Worm (Caenorhabditis elegans) whole organism, L1 larva: ENCODE results near the gene srsx-33.

Experiments used
- C04F5.9 ChIP-seq: sonication (generic microtip); optimal IDR thresholded peaks from 2 replicates; lab custom pipeline; 2016; ENCODE audit warnings: missing genetic modification characterization, missing compliant biosample characterization
- F16B12.6 ChIP-seq: fragments of 150-350 bp; optimal IDR thresholded peaks from 2 replicates; lab custom pipeline; 2014; ENCODE audit warnings: missing biosample characterization, missing genetic modification characterization
- Y116A8C.19 ChIP-seq: sonication (generic microtip); optimal IDR thresholded peaks from 2 replicates; lab custom pipeline; 2016; ENCODE audit warnings: missing compliant biosample characterization, missing genetic modification characterization, borderline replicate concordance
- alr-1 ChIP-seq: fragments of 200-800 bp; sonication (Bioruptor generic); optimal IDR thresholded peaks from 2 replicates; lab custom pipeline; 2018; ENCODE audit warnings: borderline replicate concordance, mild to moderate bottlenecking, missing genetic modification characterization, missing compliant biosample characterization
- aly-2 ChIP-seq: fragments of 150-350 bp; optimal IDR thresholded peaks from 2 replicates; lab custom pipeline; 2014; ENCODE audit warnings: missing biosample characterization, missing genetic modification characterization
- ama-1 ChIP-seq: fragments of 150-350 bp; optimal IDR thresholded peaks from 2 replicates; lab custom pipeline; 2014
- blmp-1 ChIP-seq: fragments of 150-350 bp; optimal IDR thresholded peaks from 2 replicates; lab custom pipeline; 2014; ENCODE audit warnings: missing biosample characterization, missing genetic modification characterization
- ceh-8 ChIP-seq: fragments of 200-800 bp; sonication (Bioruptor generic); optimal IDR thresholded peaks from 2 replicates; lab custom pipeline; 2018; ENCODE audit warnings: mild to moderate bottlenecking, missing genetic modification characterization, moderate library complexity, missing compliant biosample characterization
- ceh-88 ChIP-seq: fragments of 200-800 bp; sonication (Bioruptor generic); IDR thresholded peaks from 2 replicates; pipeline ENCODE4 v1.3.6; 2022; ENCODE audit warnings: missing genetic modification characterization, missing compliant biosample characterization
- ces-1 ChIP-seq: fragments of 150-350 bp; optimal IDR thresholded peaks from 2 replicates; lab custom pipeline; 2014; ENCODE audit warnings: missing biosample characterization, missing genetic modification reagents, missing genetic modification characterization
- dpl-1 ChIP-seq, 3 experiments: fragments of 150-350 bp in 2 of 3; sonication (generic microtip) in 1 of 3; optimal IDR thresholded peaks; 2 replicates each; lab custom pipeline; 2014 to 2017; ENCODE audit warnings: missing biosample characterization in 3 of 3, missing genetic modification characterization in 3 of 3, missing genetic modification reagents in 3 of 3
- efl-1 ChIP-seq, 4 experiments: fragments of 150-350 bp; optimal IDR thresholded peaks in 3 of 4; peaks in 1 of 4; 1 replicate in 1 of 4; 2 replicates in 3 of 4; lab custom pipeline; 2014; ENCODE audit warnings: missing biosample characterization in 2 of 4, missing genetic modification characterization in 2 of 4, missing genetic modification reagents in 2 of 4
- egl-13 ChIP-seq: sonication (generic microtip); optimal IDR thresholded peaks from 2 replicates; lab custom pipeline; 2016; ENCODE audit warnings: missing genotype, missing genetic modification reagents, missing genetic modification characterization, missing compliant biosample characterization
- elt-2 ChIP-seq: sonication (generic microtip); optimal IDR thresholded peaks from 2 replicates; lab custom pipeline; 2016; ENCODE audit warnings: missing genetic modification characterization, mild to moderate bottlenecking, inconsistent platforms, missing compliant biosample characterization, missing genetic modification reagents
- fkh-8 ChIP-seq: sonication (generic microtip); optimal IDR thresholded peaks from 2 replicates; lab custom pipeline; 2016; ENCODE audit warnings: mild to moderate bottlenecking, missing genetic modification characterization, missing compliant biosample characterization
- fos-1 ChIP-seq: fragments of 150-350 bp; optimal IDR thresholded peaks from 2 replicates; lab custom pipeline; 2014; ENCODE audit warnings: missing biosample characterization, missing genetic modification characterization
- grh-1 ChIP-seq: fragments of 200-800 bp; sonication (Bioruptor generic); IDR thresholded peaks from 2 replicates; pipeline ENCODE4 v1.3.6; 2022; ENCODE audit warnings: missing genetic modification reagents, missing genetic modification characterization, missing compliant biosample characterization
- hpl-2 ChIP-seq: fragments of 150-350 bp; optimal IDR thresholded peaks from 2 replicates; lab custom pipeline; 2014; ENCODE audit warnings: missing biosample characterization, missing genetic modification reagents, missing genetic modification characterization
- jun-1 ChIP-seq: fragments of 150-350 bp; optimal IDR thresholded peaks from 2 replicates; lab custom pipeline; 2014; ENCODE audit warnings: missing biosample characterization, missing genetic modification reagents, missing genetic modification characterization
- lin-13 ChIP-seq: fragments of 150-350 bp; optimal IDR thresholded peaks from 2 replicates; lab custom pipeline; 2014; ENCODE audit warnings: missing biosample characterization, missing genetic modification reagents, missing genetic modification characterization
- lin-14 ChIP-seq: fragments of 200-800 bp; sonication (Bioruptor generic); optimal IDR thresholded peaks from 2 replicates; lab custom pipeline; 2018; ENCODE audit warnings: mild to moderate bottlenecking, missing genetic modification characterization, moderate library complexity, missing compliant biosample characterization
- lin-35 ChIP-seq, 2 experiments: fragments of 150-350 bp; optimal IDR thresholded peaks; 2 replicates each; lab custom pipeline; 2014; ENCODE audit warnings: missing biosample characterization in 2 of 2, missing genetic modification characterization in 2 of 2, missing genetic modification reagents in 2 of 2
- lir-3 ChIP-seq: sonication (generic microtip); optimal IDR thresholded peaks from 2 replicates; lab custom pipeline; 2016; ENCODE audit warnings: mild to moderate bottlenecking, missing genetic modification characterization, moderate library complexity, missing compliant biosample characterization; ENCODE audit not compliant: poor library complexity
- lsy-2 ChIP-seq, 2 experiments: fragments of 150-350 bp; optimal IDR thresholded peaks; 2 replicates each; lab custom pipeline; 2014; ENCODE audit warnings: missing biosample characterization in 2 of 2, missing genetic modification characterization in 2 of 2
- mep-1 ChIP-seq: fragments of 150-350 bp; optimal IDR thresholded peaks from 2 replicates; lab custom pipeline; 2014; ENCODE audit warnings: missing biosample characterization, missing genetic modification characterization
- nhr-11 ChIP-seq: fragments of 150-350 bp; optimal IDR thresholded peaks from 2 replicates; lab custom pipeline; 2014; ENCODE audit warnings: missing biosample characterization, missing genetic modification characterization
- nhr-12 ChIP-seq: sonication (generic microtip); optimal IDR thresholded peaks from 2 replicates; lab custom pipeline; 2017; ENCODE audit warnings: missing biosample characterization, missing genetic modification characterization
- nhr-19 ChIP-seq: fragments of 200-800 bp; sonication (Bioruptor generic); conservative IDR thresholded peaks from 2 replicates; pipeline ENCODE4 v1.3.6; 2022; ENCODE audit warnings: missing genetic modification characterization, missing compliant biosample characterization
- nhr-71 ChIP-seq: sonication (generic microtip); optimal IDR thresholded peaks from 2 replicates; lab custom pipeline; 2016; ENCODE audit warnings: mild to moderate bottlenecking, missing genetic modification characterization, moderate library complexity, missing compliant biosample characterization
- nhr-76 ChIP-seq: sonication (generic microtip); optimal IDR thresholded peaks from 2 replicates; lab custom pipeline; 2017; ENCODE audit warnings: missing biosample characterization, missing genetic modification characterization
- nhr-84 ChIP-seq: sonication (generic microtip); optimal IDR thresholded peaks from 2 replicates; lab custom pipeline; 2017; ENCODE audit warnings: missing biosample characterization, missing genetic modification characterization
- nhr-85 ChIP-seq: sonication (generic microtip); peaks from one replicate; lab custom pipeline; 2016; ENCODE audit warnings: missing genetic modification characterization, inconsistent platforms, missing compliant biosample characterization
- nhr-90 ChIP-seq: sonication (generic microtip); optimal IDR thresholded peaks from 2 replicates; lab custom pipeline; 2016; ENCODE audit warnings: mild to moderate bottlenecking, missing genetic modification characterization, missing compliant biosample characterization; ENCODE audit not compliant: poor library complexity
- pqm-1 ChIP-seq: sonication (generic microtip); optimal IDR thresholded peaks from 3 replicates; lab custom pipeline; 2017; ENCODE audit warnings: missing biosample characterization, missing genetic modification characterization
- skn-1 ChIP-seq: fragments of 150-350 bp; optimal IDR thresholded peaks from 2 replicates; lab custom pipeline; 2014; ENCODE audit warnings: missing biosample characterization, missing genetic modification characterization
- snpc-4 ChIP-seq: fragments of 150-350 bp; optimal IDR thresholded peaks from 2 replicates; lab custom pipeline; 2014; ENCODE audit warnings: missing biosample characterization, missing genetic modification characterization
- sox-4 ChIP-seq: sonication (generic microtip); optimal IDR thresholded peaks from 2 replicates; lab custom pipeline; 2016; ENCODE audit warnings: missing genetic modification characterization, missing compliant biosample characterization
- tbx-2 ChIP-seq: sonication (generic microtip); optimal IDR thresholded peaks from 2 replicates; lab custom pipeline; 2016; ENCODE audit warnings: missing genetic modification characterization, missing compliant biosample characterization
- unc-130 ChIP-seq: fragments of 150-350 bp; optimal IDR thresholded peaks from 2 replicates; lab custom pipeline; 2017; ENCODE audit warnings: missing biosample characterization, missing genetic modification characterization, inconsistent platforms
- vab-15 ChIP-seq: sonication (generic microtip); optimal IDR thresholded peaks from 2 replicates; lab custom pipeline; 2017; ENCODE audit warnings: missing genotype, mild to moderate bottlenecking, missing genetic modification characterization, missing compliant biosample characterization
- xbp-1 ChIP-seq: sonication (generic microtip); optimal IDR thresholded peaks from 2 replicates; lab custom pipeline; 2016; ENCODE audit warnings: missing genetic modification characterization, missing compliant biosample characterization
- zip-4 ChIP-seq: fragments of 200-800 bp; sonication (Bioruptor generic); optimal IDR thresholded peaks from 2 replicates; lab custom pipeline; 2018; ENCODE audit warnings: mild to moderate bottlenecking, missing genetic modification characterization, moderate library complexity, missing compliant biosample characterization

srsx-33 gene

ce11 chrV:11266681-11267080 lies 14.4 kb upstream of the srsx-33 start, which contains the start of gene str-116:
TSS of gene str-116 (plus strand) at chrV:11266981.
- TF ChIP-seq C04F5.9 (tag; lab: Kevin White, UChicago) (no peak), aly-2 (tag; lab: Kevin White, UChicago) (no peak), sox-4 (tag; lab: Kevin White, UChicago) (no peak), hpl-2 (GFP tag; lab: Kevin White, UChicago) (no peak), alr-1 (tag; lab: Kevin White, UChicago) (no peak), lin-13 (GFP tag; lab: Kevin White, UChicago) (no peak), unc-130 (tag; lab: Kevin White, UChicago) (no peak), lin-14 (no peak)

- no peak for TF ChIP-seq skn-1 (tag; lab: Kevin White, UChicago)
- TF ChIP-seq nhr-12 (tag; lab: Kevin White, UChicago): no peak
- TF ChIP-seq ces-1 (GFP tag; lab: Kevin White, UChicago): no peak
- TF ChIP-seq mep-1: no peak
- TF ChIP-seq nhr-84 (tag; lab: Kevin White, UChicago): no peak
- TF ChIP-seq elt-2 (tag; lab: Kevin White, UChicago): peak; percentile 56
These were observed 13.2 kb upstream of the srsx-33 start, which contains the start of gene cln-3.1 for ce11 chrV:11265482-11265881. TSS of gene cln-3.1 (minus strand) at chrV:11265652.

- TF ChIP-seq egl-13 (tag; lab: Kevin White, UChicago) (no peak), fkh-8 (peak; percentile 11)
- TF ChIP-seq, all 84 proteins: peak for 1
These were observed 10.7 kb upstream of the srsx-33 start, which contains the start of gene F07B10.4 for ce11 chrV:11263025-11263424. TSS of gene F07B10.4 (minus strand) at chrV:11263125.

- no peak for TF ChIP-seq nhr-76 (tag; lab: Kevin White, UChicago)
- no peak for TF ChIP-seq egl-13 (tag; lab: Kevin White, UChicago)
- TF ChIP-seq jun-1 (tag; lab: Kevin White, UChicago): no peak
- TF ChIP-seq tbx-2 (tag; lab: Kevin White, UChicago): no peak
- no peak for TF ChIP-seq nhr-19 (GFP tag; lab: Robert Waterston, UW)
- no peak for TF ChIP-seq lir-3
- no peak for TF ChIP-seq lsy-2 (tag; optimal IDR thresholded peaks at IDR 0.05; lab: Kevin White, UChicago)
- TF ChIP-seq F16B12.6 (tag; lab: Kevin White, UChicago): no peak
These were observed 8.3 kb upstream of the srsx-33 start, which contains the start of gene F07B10.7 for ce11 chrV:11260622-11261021. TSS of gene F07B10.7 (minus strand) at chrV:11260722.

- TF ChIP-seq snpc-4: no peak
- no peak for TF ChIP-seq dpl-1 (GFP tag; optimal IDR thresholded peaks at IDR 0.05; lab: Kevin White, UChicago)
- TF ChIP-seq elt-2 (tag; lab: Kevin White, UChicago): no peak
- no peak for TF ChIP-seq mep-1
- TF ChIP-seq Y116A8C.19: no peak
- no peak for TF ChIP-seq hpl-2 (GFP tag; lab: Kevin White, UChicago)
These were observed 6.6 kb upstream of the srsx-33 start, which contains the start of gene lgc-36 for ce11 chrV:11258896-11259295. TSS of gene lgc-36 (minus strand) at chrV:11258996.

ce11 chrV:11254980-11255379 lies 2.7 kb upstream of the srsx-33 start, which contains the start of gene srsx-31:
TSS of gene srsx-31 (minus strand) at chrV:11255080.
- TF ChIP-seq nhr-71 (tag; lab: Kevin White, UChicago) (no peak), nhr-90 (tag; lab: Kevin White, UChicago) (no peak), lin-14 (no peak), vab-15 (tag; lab: Kevin White, UChicago) (no peak), pqm-1 (tag; lab: Kevin White, UChicago) (no peak), fos-1 (tag; lab: Kevin White, UChicago) (no peak), xbp-1 (tag; lab: Kevin White, UChicago) (no peak), nhr-85 (tag; lab: Kevin White, UChicago) (no peak), blmp-1 (tag; lab: Kevin White, UChicago) (no peak), lin-35 (GFP tag; optimal IDR thresholded peaks at IDR 0.05; lab: Kevin White, UChicago) (no peak), elt-2 (tag; lab: Kevin White, UChicago) (no peak), zip-4 (GFP tag; lab: Kevin White, UChicago) (no peak), ceh-8 (GFP tag; lab: Kevin White, UChicago) (no peak), ceh-88 (GFP tag; lab: Robert Waterston, UW) (no peak), nhr-11 (tag; lab: Kevin White, UChicago) (no peak), alr-1 (tag; lab: Kevin White, UChicago) (no peak), efl-1 (optimal IDR thresholded peaks at IDR 0.05; lab: Kevin White, UChicago) (no peak), efl-1 (GFP tag; optimal IDR thresholded peaks at IDR 0.05 in 1 of 2; lab: Kevin White, UChicago) (no peak), grh-1 (GFP tag; lab: Robert Waterston, UW) (no peak), mep-1 (no peak), ama-1 (lab: Kevin White, UChicago) (no peak)
